Worm (Caenorhabditis elegans) whole organism, L1 larva: ENCODE data around the gene R07E5.11.

Experiments used
- ceh-82 ChIP-seq, 3 experiments: fragments of 150-350 bp in 1 of 3; sonication (generic microtip) in 2 of 3; optimal IDR thresholded peaks; 2 replicates each; lab custom pipeline; 2014 to 2017; ENCODE audit warnings: missing biosample characterization in 3 of 3, missing genetic modification characterization in 3 of 3
- pqm-1 ChIP-seq: sonication (generic microtip); optimal IDR thresholded peaks from 3 replicates; lab custom pipeline; 2017; ENCODE audit warnings: missing biosample characterization, missing genetic modification characterization

DNA sequence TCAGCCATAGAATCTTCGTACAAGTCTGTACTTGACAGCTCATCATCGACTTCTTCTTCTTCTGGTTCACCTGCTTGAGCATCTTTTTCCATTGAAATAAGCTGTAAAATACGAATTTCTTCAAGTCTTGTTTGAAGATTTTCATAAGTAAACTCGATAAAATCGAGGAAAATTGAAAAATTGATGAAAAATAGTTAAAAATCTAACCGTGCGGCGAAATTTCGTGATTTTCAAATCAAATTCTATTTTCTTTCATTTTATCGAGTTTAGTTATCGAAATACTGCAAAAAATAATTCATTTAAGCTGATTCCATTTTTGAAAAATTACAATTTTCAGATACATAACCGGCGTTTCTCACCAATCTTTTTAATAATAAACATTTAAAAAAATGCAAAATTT lies at the start of gene R07E5.11:
- TF ChIP-seq pqm-1 (tag; lab: Kevin White, UChicago) = no peak
- no peak for TF ChIP-seq ceh-82 (tag; optimal IDR thresholded peaks at IDR 0.05; lab: Kevin White, UChicago)
